Worm (Caenorhabditis elegans): ENCODE results near the gene marb-1.

- TF ChIP-seq pha-4 (GFP tag; IDR thresholded peaks at IDR 0.05) (no peak), pha-4 (tag; optimal IDR thresholded peaks at IDR 0.05) (no peak), nhr-11 (tag; optimal IDR thresholded peaks at IDR 0.05) (no peak), dve-1 (tag; optimal IDR thresholded peaks at IDR 0.05; ENCODE audit: insufficient read depth) (no peak), cey-2 (tag; optimal IDR thresholded peaks at IDR 0.05; ENCODE audit: borderline replicate concordance, insufficient read depth) (no peak), ztf-11 (tag; optimal IDR thresholded peaks at IDR 0.05) (no peak)
These were observed 35.9 kb upstream of the marb-1 start, which contains the start of gene sre-15 for ce11 chrIV:12244706-12245105.
